Worm (Caenorhabditis elegans): Measurements from ENCODE around the gene sli-1.

DNA sequence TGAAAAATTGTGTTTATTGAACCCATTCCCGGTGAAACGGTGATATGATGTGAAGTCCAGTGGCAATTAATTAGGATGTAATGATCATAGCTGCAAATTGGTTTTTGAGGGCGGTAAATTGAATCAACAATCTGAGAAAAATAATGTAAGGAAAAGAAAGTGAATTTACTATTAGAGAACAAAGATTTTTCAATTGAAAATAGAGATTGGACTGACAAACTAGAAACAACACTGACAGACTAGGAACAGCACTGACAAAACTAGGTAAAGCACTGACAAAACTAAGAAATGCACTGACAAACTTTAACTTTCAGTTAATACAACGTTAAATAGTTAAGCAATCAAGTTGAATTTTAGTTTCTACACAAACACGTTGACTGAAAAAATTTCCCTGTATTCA is at the start of gene sli-1:
- TF ChIP-seq lsy-2 (tag; optimal IDR thresholded peaks at IDR 0.05) (no peak), M03D4.4 (tag; optimal IDR thresholded peaks at IDR 0.05) (no peak), nhr-76 (tag; optimal IDR thresholded peaks at IDR 0.05) (no peak), elt-3 (tag; optimal IDR thresholded peaks at IDR 0.05) (no peak), bed-3 (GFP tag; optimal IDR thresholded peaks at IDR 0.05) (no peak), nhr-12 (tag; optimal IDR thresholded peaks at IDR 0.05) (no peak), sem-2 (GFP tag; optimal IDR thresholded peaks at IDR 0.05) (no peak), snpc-4 (tag; optimal IDR thresholded peaks at IDR 0.05) (no peak), mep-1 (tag; optimal IDR thresholded peaks at IDR 0.05) (no peak), lin-32 (GFP tag; optimal IDR thresholded peaks at IDR 0.05) (no peak), lin-13 (tag; optimal IDR thresholded peaks at IDR 0.05) (no peak), mls-2 (tag; optimal IDR thresholded peaks at IDR 0.05) (no peak), nhr-28 (tag; optimal IDR thresholded peaks at IDR 0.05) (no peak)

Measured in whole organism, mixed stage, embryonic.